Fruit fly (Drosophila melanogaster) whole organism: ENCODE data around the gene mRpL45.

Experiments
- Dll ChIP-seq: fragments of >200 bp; optimal IDR thresholded peaks from 2 replicates; lab custom pipeline; 2017
- pan ChIP-seq: fragments of >200 bp; optimal IDR thresholded peaks from 2 replicates; lab custom pipeline; 2017

DNA sequence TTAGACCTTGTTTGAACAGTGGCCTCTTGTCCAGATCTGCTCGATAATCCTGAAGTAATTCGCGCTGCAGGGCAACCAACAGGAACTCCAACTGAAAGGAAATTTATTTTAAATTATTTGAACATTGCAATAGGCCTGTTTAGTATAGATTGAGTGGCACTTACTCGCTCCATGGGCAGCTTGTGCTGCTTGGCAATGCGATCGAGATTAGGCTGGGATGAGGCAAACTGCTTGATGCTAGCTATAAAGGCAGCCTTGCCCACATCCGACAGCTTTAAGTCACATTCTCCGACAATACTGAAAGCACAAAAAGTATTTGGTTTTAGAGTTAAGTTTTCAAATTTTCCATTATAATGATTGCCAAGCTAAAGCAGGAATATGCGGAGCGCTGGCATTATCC is 9.1 kb upstream of the mRpL45 start, which contains the start of gene CG13843:
- TF ChIP-seq Dll (lab: Kevin White, UChicago) = no peak
- TF ChIP-seq pan (lab: Kevin White, UChicago) = no peak
